Worm (Caenorhabditis elegans) whole organism, L4 larva: ENCODE data around the gene comt-1.

ENCODE experiments used
- D1046.2 ChIP-seq: fragments of 200-800 bp; sonication (Bioruptor generic); IDR thresholded peaks from 2 replicates; pipeline ENCODE4 v1.3.6; 2022; ENCODE audit warnings: missing genetic modification characterization, missing compliant biosample characterization
- R02D3.7 ChIP-seq: fragments of 150-350 bp; sonication (generic microtip); optimal IDR thresholded peaks from 3 replicates; lab custom pipeline; 2014; ENCODE audit warnings: missing biosample characterization, missing genetic modification characterization
- Y48G9A.11 ChIP-seq: fragments of 200-800 bp; sonication (Bioruptor generic); IDR thresholded peaks from 2 replicates; pipeline ENCODE4 v1.3.6; 2022; ENCODE audit warnings: missing genetic modification reagents, missing genetic modification characterization, missing compliant biosample characterization
- Y5F2A.4 ChIP-seq: fragments of 200-800 bp; sonication (Bioruptor generic); optimal IDR thresholded peaks from 2 replicates; lab custom pipeline; 2018; ENCODE audit warnings: mild to moderate bottlenecking, missing genetic modification characterization, missing compliant biosample characterization
- ZK337.2 ChIP-seq: fragments of 200-800 bp; sonication (Bioruptor generic); IDR thresholded peaks from 2 replicates; pipeline ENCODE4 v1.3.6; 2022; ENCODE audit warnings: missing genetic modification reagents, missing genetic modification characterization, missing compliant biosample characterization
- aha-1 ChIP-seq: fragments of 150-350 bp; peaks from one replicate; lab custom pipeline; 2014; ENCODE audit warnings: missing biosample characterization, missing genetic modification characterization
- ama-1 ChIP-seq: fragments of 150-350 bp; optimal IDR thresholded peaks from 2 replicates; lab custom pipeline; 2014; ENCODE audit warnings: inconsistent platforms, mixed read lengths
- attf-4 ChIP-seq: sonication (generic microtip); optimal IDR thresholded peaks from 3 replicates; lab custom pipeline; 2017; ENCODE audit warnings: missing biosample characterization, missing genetic modification characterization
- ceh-20 ChIP-seq: fragments of 200-800 bp; sonication (Bioruptor generic); IDR thresholded peaks from 2 replicates; pipeline ENCODE4 v1.3.6; 2022; ENCODE audit warnings: missing genetic modification reagents, missing genetic modification characterization, missing compliant biosample characterization
- ceh-44 ChIP-seq: fragments of 200-800 bp; sonication (Bioruptor generic); IDR thresholded peaks from 2 replicates; pipeline ENCODE4 v1.3.6; 2022; ENCODE audit warnings: missing genetic modification reagents, missing genetic modification characterization, missing compliant biosample characterization
- cey-2 ChIP-seq: sonication (generic microtip); optimal IDR thresholded peaks from 3 replicates; lab custom pipeline; 2017; ENCODE audit warnings: missing genetic modification characterization, mild to moderate bottlenecking, missing compliant biosample characterization, antibody characterized with exemption, borderline replicate concordance; ENCODE audit not compliant: insufficient read depth
- dmd-6 ChIP-seq: fragments of 200-800 bp; sonication (Bioruptor generic); IDR thresholded peaks from 2 replicates; pipeline ENCODE4 v1.3.6; 2022; ENCODE audit warnings: missing genetic modification reagents, missing genetic modification characterization, missing compliant biosample characterization
- dve-1 ChIP-seq: sonication (generic microtip); optimal IDR thresholded peaks from 2 replicates; lab custom pipeline; 2017; ENCODE audit warnings: antibody characterized with exemption, mild to moderate bottlenecking, missing genetic modification characterization, missing compliant biosample characterization; ENCODE audit not compliant: insufficient read depth
- egl-27 ChIP-seq: sonication (generic microtip); optimal IDR thresholded peaks from 3 replicates; lab custom pipeline; 2017; ENCODE audit warnings: missing biosample characterization, missing genetic modification reagents, missing genetic modification characterization
- fkh-10 ChIP-seq: fragments of 150-350 bp; optimal IDR thresholded peaks from 2 replicates; lab custom pipeline; 2014; ENCODE audit warnings: missing biosample characterization, missing genetic modification reagents, missing genetic modification characterization
- fos-1 ChIP-seq: fragments of 150-350 bp; optimal IDR thresholded peaks from 2 replicates; lab custom pipeline; 2014; ENCODE audit warnings: missing biosample characterization, missing genetic modification characterization
- gei-8 ChIP-seq: fragments of 200-800 bp; sonication (Bioruptor generic); optimal IDR thresholded peaks from 2 replicates; lab custom pipeline; 2018; ENCODE audit warnings: mild to moderate bottlenecking, missing genetic modification characterization, missing compliant biosample characterization
- hlh-11 ChIP-seq: fragments of 200-800 bp; sonication (Bioruptor generic); optimal IDR thresholded peaks from 2 replicates; lab custom pipeline; 2018; ENCODE audit warnings: mild to moderate bottlenecking, missing genetic modification characterization, missing compliant biosample characterization
- hlh-30 ChIP-seq: sonication (generic microtip); optimal IDR thresholded peaks from 2 replicates; lab custom pipeline; 2017; ENCODE audit warnings: antibody characterized with exemption, mild to moderate bottlenecking, missing genetic modification characterization, missing compliant biosample characterization; ENCODE audit not compliant: insufficient read depth
- lim-7 ChIP-seq: fragments of 200-800 bp; sonication (Bioruptor generic); IDR thresholded peaks from 2 replicates; pipeline ENCODE4 v1.3.6; 2022; ENCODE audit warnings: missing genetic modification characterization, missing compliant biosample characterization
- lin-13 ChIP-seq: fragments of 150-350 bp; optimal IDR thresholded peaks from 2 replicates; lab custom pipeline; 2014; ENCODE audit warnings: missing biosample characterization, missing genetic modification reagents, missing genetic modification characterization
- lir-3 ChIP-seq: sonication (generic microtip); optimal IDR thresholded peaks from 2 replicates; lab custom pipeline; 2016; ENCODE audit warnings: mild to moderate bottlenecking, missing genetic modification characterization, missing compliant biosample characterization
- lsy-2 ChIP-seq, 2 experiments: fragments of 150-350 bp in 1 of 2; sonication (generic microtip) in 1 of 2; optimal IDR thresholded peaks; 2 replicates each; lab custom pipeline; 2014 to 2017; ENCODE audit warnings: missing biosample characterization in 2 of 2, missing genetic modification characterization in 2 of 2
- madf-9 ChIP-seq: fragments of 200-800 bp; sonication (Bioruptor generic); conservative IDR thresholded peaks from 2 replicates; pipeline ENCODE4 v1.3.6; 2022; ENCODE audit warnings: missing genetic modification reagents, missing genetic modification characterization, missing compliant biosample characterization
- mdl-1 ChIP-seq, 2 experiments: fragments of 150-350 bp in 1 of 2; sonication (generic microtip) in 1 of 2; optimal IDR thresholded peaks; 2 replicates each; lab custom pipeline; 2014 to 2017; ENCODE audit warnings: missing biosample characterization in 2 of 2, missing genetic modification characterization in 2 of 2
- mdt-29 ChIP-seq: fragments of 200-800 bp; sonication (Bioruptor generic); IDR thresholded peaks from 2 replicates; pipeline ENCODE4 v1.3.6; 2022; ENCODE audit warnings: missing genetic modification reagents, missing genetic modification characterization, missing compliant biosample characterization
- mep-1 ChIP-seq: fragments of 150-350 bp; sonication (generic microtip); optimal IDR thresholded peaks from 3 replicates; lab custom pipeline; 2014; ENCODE audit warnings: missing biosample characterization, missing genetic modification characterization
- mes-2 ChIP-seq: sonication (generic microtip); optimal IDR thresholded peaks from 2 replicates; lab custom pipeline; 2016; ENCODE audit warnings: missing genotype, mild to moderate bottlenecking, missing genetic modification characterization, missing compliant biosample characterization; ENCODE audit not compliant: poor library complexity, severe bottlenecking
- mxl-3 ChIP-seq: fragments of 200-800 bp; sonication (Bioruptor generic); optimal IDR thresholded peaks from 2 replicates; lab custom pipeline; 2018; ENCODE audit warnings: mild to moderate bottlenecking, missing genetic modification characterization, missing compliant biosample characterization
- nhr-237 ChIP-seq: sonication (generic microtip); optimal IDR thresholded peaks from 2 replicates; lab custom pipeline; 2017; ENCODE audit warnings: missing biosample characterization, missing genetic modification characterization
- nhr-25 ChIP-seq: sonication (generic microtip); optimal IDR thresholded peaks from 2 replicates; lab custom pipeline; 2017; ENCODE audit warnings: missing genetic modification characterization, mild to moderate bottlenecking, missing compliant biosample characterization, antibody characterized with exemption, moderate library complexity, borderline replicate concordance; ENCODE audit not compliant: insufficient read depth
- nhr-28 ChIP-seq: fragments of 150-350 bp; optimal IDR thresholded peaks from 2 replicates; lab custom pipeline; 2014; ENCODE audit warnings: missing biosample characterization, missing genetic modification characterization
- nhr-42 ChIP-seq: fragments of 200-800 bp; sonication (Bioruptor generic); IDR thresholded peaks from 2 replicates; pipeline ENCODE4 v1.3.6; 2022; ENCODE audit warnings: missing genetic modification characterization, missing compliant biosample characterization
- nhr-48 ChIP-seq: sonication (generic microtip); optimal IDR thresholded peaks from 2 replicates; lab custom pipeline; 2016; ENCODE audit warnings: mild to moderate bottlenecking, missing genetic modification characterization, missing compliant biosample characterization
- nhr-6 ChIP-seq: fragments of 150-350 bp; optimal IDR thresholded peaks from 2 replicates; lab custom pipeline; 2014; ENCODE audit warnings: missing biosample characterization, missing genetic modification characterization
- nhr-76 ChIP-seq: fragments of 150-350 bp; optimal IDR thresholded peaks from 2 replicates; lab custom pipeline; 2014; ENCODE audit warnings: missing biosample characterization, missing genetic modification characterization
- rbr-2 ChIP-seq: sonication (generic microtip); optimal IDR thresholded peaks from 2 replicates; lab custom pipeline; 2016; ENCODE audit warnings: missing genotype, missing genetic modification characterization, missing compliant biosample characterization
- set-16 ChIP-seq: fragments of 200-800 bp; sonication (Bioruptor generic); IDR thresholded peaks from 2 replicates; pipeline ENCODE4 v1.3.6; 2022; ENCODE audit warnings: missing genetic modification reagents, missing genetic modification characterization, missing compliant biosample characterization
- snpc-1.2 ChIP-seq: fragments of 200-800 bp; sonication (Bioruptor generic); IDR thresholded peaks from 2 replicates; pipeline ENCODE4 v1.3.6; 2022; ENCODE audit warnings: missing genetic modification reagents, missing genetic modification characterization, missing compliant biosample characterization
- snpc-4 ChIP-seq: fragments of 150-350 bp; optimal IDR thresholded peaks from 2 replicates; lab custom pipeline; 2014; ENCODE audit warnings: missing biosample characterization, missing genetic modification characterization
- spr-1 ChIP-seq: sonication (generic microtip); optimal IDR thresholded peaks from 2 replicates; lab custom pipeline; 2016; ENCODE audit warnings: mild to moderate bottlenecking, missing genetic modification characterization, missing compliant biosample characterization
- spr-3 ChIP-seq: fragments of 200-800 bp; sonication (Bioruptor generic); optimal IDR thresholded peaks from 2 replicates; lab custom pipeline; 2018; ENCODE audit warnings: mild to moderate bottlenecking, missing genetic modification characterization, missing compliant biosample characterization
- unc-62 ChIP-seq, 3 experiments: fragments of 150-350 bp in 1 of 3; sonication (generic microtip); optimal IDR thresholded peaks in 2 of 3; peaks in 1 of 3; 1 replicate in 1 of 3; 2 replicates in 2 of 3; lab custom pipeline; 2014 to 2017; ENCODE audit warnings: missing biosample characterization in 3 of 3, missing genetic modification characterization in 3 of 3, missing genetic modification reagents in 3 of 3, missing genotype in 1 of 3
- zfp-3 ChIP-seq: fragments of 200-800 bp; sonication (Bioruptor generic); conservative IDR thresholded peaks from 2 replicates; pipeline ENCODE4 v1.3.6; 2022; ENCODE audit warnings: missing genetic modification reagents, missing genetic modification characterization, missing compliant biosample characterization
- zip-11 ChIP-seq: fragments of 200-800 bp; sonication (Bioruptor generic); IDR thresholded peaks from 2 replicates; pipeline ENCODE4 v1.3.6; 2022; ENCODE audit warnings: missing genetic modification characterization, missing compliant biosample characterization

Gene comt-1

ce11 chrX:2891879-2892278 is 29.6 kb upstream of the comt-1 start:
- TF ChIP-seq egl-27 (tag; lab: Kevin White, UChicago) (no peak), mdt-29 (GFP tag; lab: Robert Waterston, UW) (0 out of 2 replicates have a peak, but pooled peaks have one; percentile 19), snpc-4 (tag; lab: Kevin White, UChicago) (peak; percentile 73), snpc-1.2 (GFP tag; lab: Robert Waterston, UW) (0 out of 2 replicates have a peak, but pooled peaks have one; percentile 40), nhr-42 (GFP tag; lab: Robert Waterston, UW) (0 out of 2 replicates have a peak, but pooled peaks have one; percentile 58), lin-13 (GFP tag; lab: Kevin White, UChicago) (no peak)

- TF ChIP-seq nhr-237 (tag; lab: Kevin White, UChicago) (peak; percentile 30), mep-1 (tag; lab: Kevin White, UChicago) (peak; percentile 21), mdl-1 (tag; optimal IDR thresholded peaks at IDR 0.05; lab: Kevin White, UChicago) (peak; percentile 56 to 84), mxl-3 (peak; percentile 83), aha-1 (tag; lab: Kevin White, UChicago) (peak; percentile 95), fkh-10 (GFP tag; lab: Kevin White, UChicago) (no peak), nhr-76 (tag; lab: Kevin White, UChicago) (no peak), mes-2 (tag; lab: Kevin White, UChicago) (peak; percentile 5), gei-8 (peak; percentile 17), hlh-11 (tag; lab: Kevin White, UChicago) (peak; percentile 74), cey-2 (tag; lab: Kevin White, UChicago) (peak; percentile 59), R02D3.7 (no peak), nhr-48 (tag; lab: Kevin White, UChicago) (peak; percentile 77), hlh-30 (peak; percentile 74), spr-3 (GFP tag; lab: Kevin White, UChicago) (no peak), spr-1 (tag; lab: Kevin White, UChicago) (peak; percentile 19), rbr-2 (peak; percentile 43), dmd-6 (GFP tag; lab: Robert Waterston, UW) (0 out of 2 replicates have a peak, but pooled peaks have one; percentile 21), lsy-2 (tag; optimal IDR thresholded peaks at IDR 0.05; lab: Kevin White, UChicago) (peak in 1 of 2 experiments; percentile 36), ama-1 (lab: Kevin White, UChicago) (peak; percentile 89), nhr-25 (tag; lab: Kevin White, UChicago) (peak; percentile 83), nhr-28 (tag; lab: Kevin White, UChicago) (peak; percentile 86), lim-7 (no peak), unc-62 (GFP tag; optimal IDR thresholded peaks at IDR 0.05 in 1 of 2; lab: Kevin White, UChicago) (peak in 1 of 2 experiments; percentile 81), unc-62 (tag; optimal IDR thresholded peaks at IDR 0.05; lab: Kevin White, UChicago) (no peak), dve-1 (tag; lab: Kevin White, UChicago) (peak; percentile 70)
These were observed 29.0 kb upstream of the comt-1 start, which contains the start of gene B0410.3 for ce11 chrX:2891141-2891739. B0410.3 (minus strand) TSS chrX:2891491.

ce11 chrX:2890041-2890650 is 27.9 kb upstream of the comt-1 start:
- TF ChIP-seq hlh-30 (peak; percentile 21), fos-1 (tag; lab: Kevin White, UChicago) (no peak), set-16 (no peak), attf-4 (no peak), lir-3 (tag; lab: Kevin White, UChicago) (no peak), ceh-20 (GFP tag; lab: Robert Waterston, UW) (0 out of 2 replicates have a peak, but pooled peaks have one; percentile 48), zip-11 (no peak), mdl-1 (tag; optimal IDR thresholded peaks at IDR 0.05; lab: Kevin White, UChicago) (no peak), Y5F2A.4 (GFP tag; lab: Kevin White, UChicago) (no peak), zfp-3 (GFP tag; lab: Robert Waterston, UW) (peak; percentile 80), Y48G9A.11 (0 out of 2 replicates have a peak, but pooled peaks have one; percentile 16), madf-9 (GFP tag; lab: Robert Waterston, UW) (no peak), D1046.2 (GFP tag; lab: Robert Waterston, UW) (no peak), nhr-42 (GFP tag; lab: Robert Waterston, UW) (no peak), mep-1 (tag; lab: Kevin White, UChicago) (peak; percentile 32), gei-8 (no peak), ZK337.2 (GFP tag; lab: Robert Waterston, UW) (no peak), nhr-6 (tag; lab: Kevin White, UChicago) (no peak), nhr-237 (tag; lab: Kevin White, UChicago) (no peak), ceh-44 (no peak)
